Worm (Caenorhabditis elegans) whole organism, L3 larva: ENCODE measurements around the gene sec-61.B.
A peak's percentile ranks its signal among the peaks of the same experiment; 100 is the strongest.

Experiments
- R02D3.7 ChIP-seq: fragments of 150-350 bp; optimal IDR thresholded peaks from 2 replicates; lab custom pipeline; 2014; ENCODE audit warnings: missing biosample characterization, missing genetic modification characterization
- ZK546.5 ChIP-seq: sonication (generic microtip); optimal IDR thresholded peaks from 2 replicates; lab custom pipeline; 2017; ENCODE audit warnings: missing biosample characterization, missing genetic modification characterization
- ceh-16 ChIP-seq: sonication (generic microtip); optimal IDR thresholded peaks from 2 replicates; lab custom pipeline; 2017; ENCODE audit warnings: missing biosample characterization, missing genetic modification characterization
- ceh-28 ChIP-seq: fragments of 150-350 bp; optimal IDR thresholded peaks from 2 replicates; lab custom pipeline; 2014; ENCODE audit warnings: missing biosample characterization, missing genetic modification reagents, missing genetic modification characterization
- ceh-82 ChIP-seq: fragments of 150-350 bp; optimal IDR thresholded peaks from 2 replicates; lab custom pipeline; 2014; ENCODE audit warnings: missing biosample characterization, missing genetic modification characterization
- ceh-9 ChIP-seq: sonication (generic microtip); optimal IDR thresholded peaks from 2 replicates; lab custom pipeline; 2018; ENCODE audit warnings: missing biosample characterization, missing genetic modification characterization
- egl-27 ChIP-seq: sonication (generic microtip); optimal IDR thresholded peaks from 4 replicates; lab custom pipeline; 2017; ENCODE audit warnings: missing biosample characterization, missing genetic modification reagents, missing genetic modification characterization
- egl-5 ChIP-seq: fragments of 150-350 bp; optimal IDR thresholded peaks from 2 replicates; lab custom pipeline; 2017; ENCODE audit warnings: missing biosample characterization, missing genetic modification reagents, missing genetic modification characterization, inconsistent platforms
- eor-1 ChIP-seq, 2 experiments: fragments of 150-350 bp; optimal IDR thresholded peaks; 2 replicates each; lab custom pipeline; 2014 to 2018; ENCODE audit warnings: missing biosample characterization in 2 of 2, missing genetic modification characterization in 2 of 2
- fkh-10 ChIP-seq: sonication (generic microtip); optimal IDR thresholded peaks from 2 replicates; lab custom pipeline; 2017; ENCODE audit warnings: missing biosample characterization, missing genetic modification reagents, missing genetic modification characterization
- fkh-2 ChIP-seq: fragments of 150-350 bp; optimal IDR thresholded peaks from 2 replicates; lab custom pipeline; 2014; ENCODE audit warnings: missing biosample characterization, missing genetic modification reagents, missing genetic modification characterization
- fos-1 ChIP-seq: fragments of 150-350 bp; optimal IDR thresholded peaks from 2 replicates; lab custom pipeline; 2014; ENCODE audit warnings: missing biosample characterization, missing genetic modification characterization
- hmg-11 ChIP-seq: sonication (generic microtip); optimal IDR thresholded peaks from 2 replicates; lab custom pipeline; 2016; ENCODE audit warnings: missing genetic modification characterization, missing compliant biosample characterization
- jun-1 ChIP-seq: fragments of 150-350 bp; optimal IDR thresholded peaks from 2 replicates; lab custom pipeline; 2014; ENCODE audit warnings: missing biosample characterization, missing genetic modification reagents, missing genetic modification characterization
- lin-15B ChIP-seq: fragments of 150-350 bp; optimal IDR thresholded peaks from 2 replicates; lab custom pipeline; 2014; ENCODE audit warnings: missing biosample characterization, missing genetic modification characterization
- lin-39 ChIP-seq: fragments of 150-350 bp; optimal IDR thresholded peaks from 2 replicates; lab custom pipeline; 2018; ENCODE audit warnings: missing biosample characterization, missing genetic modification reagents, missing genetic modification characterization
- lsy-12 ChIP-seq: sonication (generic microtip); optimal IDR thresholded peaks from 2 replicates; lab custom pipeline; 2016; ENCODE audit warnings: mild to moderate bottlenecking, missing genetic modification characterization, missing compliant biosample characterization
- mdl-1 ChIP-seq: fragments of 150-350 bp; optimal IDR thresholded peaks from 2 replicates; lab custom pipeline; 2014; ENCODE audit warnings: missing biosample characterization, missing genetic modification characterization
- mml-1 ChIP-seq: fragments of 150-350 bp; sonication (generic microtip); optimal IDR thresholded peaks from 3 replicates; lab custom pipeline; 2014; ENCODE audit warnings: missing biosample characterization, missing genetic modification characterization
- nhr-12 ChIP-seq: fragments of 150-350 bp; optimal IDR thresholded peaks from 2 replicates; lab custom pipeline; 2014; ENCODE audit warnings: missing biosample characterization, missing genetic modification characterization
- nhr-23 ChIP-seq: fragments of 150-350 bp; optimal IDR thresholded peaks from 2 replicates; lab custom pipeline; 2014; ENCODE audit warnings: missing biosample characterization, missing genetic modification reagents, missing genetic modification characterization
- nhr-237 ChIP-seq: fragments of 150-350 bp; optimal IDR thresholded peaks from 2 replicates; lab custom pipeline; 2014; ENCODE audit warnings: missing biosample characterization, missing genetic modification characterization
- nhr-25 ChIP-seq: sonication (generic microtip); optimal IDR thresholded peaks from 2 replicates; lab custom pipeline; 2017; ENCODE audit warnings: missing biosample characterization, missing genetic modification characterization
- nhr-28 ChIP-seq: fragments of 150-350 bp; optimal IDR thresholded peaks from 2 replicates; lab custom pipeline; 2014; ENCODE audit warnings: missing biosample characterization, missing genetic modification characterization
- nhr-67 ChIP-seq: fragments of 150-350 bp; optimal IDR thresholded peaks from 2 replicates; lab custom pipeline; 2014; ENCODE audit warnings: missing biosample characterization, missing genetic modification characterization
- nhr-77 ChIP-seq: fragments of 150-350 bp; optimal IDR thresholded peaks from 2 replicates; lab custom pipeline; 2014; ENCODE audit warnings: missing biosample characterization, missing genetic modification characterization
- pha-4 ChIP-seq: fragments of 150-350 bp; optimal IDR thresholded peaks from 2 replicates; lab custom pipeline; 2014; ENCODE audit warnings: missing biosample characterization, missing genetic modification reagents, missing genetic modification characterization
- pqm-1 ChIP-seq: fragments of 150-350 bp; optimal IDR thresholded peaks from 2 replicates; lab custom pipeline; 2017; ENCODE audit warnings: missing biosample characterization, missing genetic modification characterization, inconsistent platforms
- sea-2 ChIP-seq: fragments of 150-350 bp; sonication (generic microtip); optimal IDR thresholded peaks from 4 replicates; lab custom pipeline; 2014; ENCODE audit warnings: missing biosample characterization, missing genetic modification reagents, missing genetic modification characterization
- skn-1 ChIP-seq: fragments of 150-350 bp; optimal IDR thresholded peaks from 2 replicates; lab custom pipeline; 2014; ENCODE audit warnings: missing biosample characterization, missing genetic modification characterization
- zag-1 ChIP-seq: fragments of 150-350 bp; optimal IDR thresholded peaks from 2 replicates; lab custom pipeline; 2014; ENCODE audit warnings: missing biosample characterization, missing genetic modification characterization

sec-61.B gene

ce11 chrIV:2399420-2399819 lies 10.9 kb upstream of the sec-61.B start, which contains the start of gene Y38F2AR.10:
Y38F2AR.10 (minus strand) TSS chrIV:2399520.
- TF ChIP-seq ceh-28 (tag; lab: Kevin White, UChicago), result peak; percentile 76
- no peak for TF ChIP-seq nhr-77

DNA sequence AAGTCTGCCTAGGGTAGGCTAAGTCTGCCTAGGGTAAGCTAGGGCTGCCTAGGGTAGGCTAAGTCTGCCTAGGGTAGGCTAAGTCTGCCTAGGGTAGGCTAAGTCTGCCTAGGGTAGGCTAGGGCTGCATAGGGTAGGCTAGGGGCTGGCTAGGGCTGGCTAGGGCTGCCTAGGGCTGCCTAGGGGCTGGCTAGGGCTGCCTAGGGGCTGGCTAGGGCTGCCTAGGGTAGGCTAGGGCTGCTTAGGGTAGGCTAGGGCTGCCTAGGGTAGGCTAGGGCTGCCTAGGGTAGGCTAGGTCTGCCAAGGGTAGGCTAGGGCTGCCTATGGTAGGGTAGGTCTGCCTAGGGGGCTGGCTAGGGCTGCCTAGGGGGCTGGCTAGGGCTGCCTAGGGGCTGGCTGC lies 9.8 kb upstream of the sec-61.B start:
- TF ChIP-seq fos-1 (tag; lab: Kevin White, UChicago) (no peak), R02D3.7 (tag; lab: Kevin White, UChicago) (no peak), nhr-28 (no peak), nhr-77 (no peak), fkh-10 (no peak), egl-5 (tag; lab: Kevin White, UChicago) (no peak), ceh-82 (tag; lab: Kevin White, UChicago) (no peak), lin-15B (tag; lab: Kevin White, UChicago) (no peak), pha-4 (tag; lab: Kevin White, UChicago) (no peak), lin-39 (no peak), hmg-11 (no peak), mdl-1 (tag; lab: Kevin White, UChicago) (no peak), ceh-16 (tag; lab: Kevin White, UChicago) (no peak)

DNA sequence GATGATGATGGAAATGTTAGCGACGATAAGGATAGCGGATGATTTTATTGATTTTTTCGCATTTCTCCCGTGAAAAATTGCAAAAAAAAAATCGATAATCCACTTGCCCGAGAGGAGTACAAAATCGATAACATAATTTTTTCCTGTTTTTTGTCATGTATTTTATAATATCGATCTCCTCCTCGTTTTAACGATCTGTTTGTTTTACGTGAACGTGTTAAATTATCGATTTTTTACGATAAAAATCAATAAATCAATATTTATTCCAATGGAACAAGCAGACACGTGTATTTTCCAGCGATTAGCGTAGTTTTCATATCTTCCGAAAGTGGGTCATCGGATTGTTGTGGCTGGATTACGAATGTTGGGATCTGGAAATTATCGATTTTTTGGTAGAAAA lies 7.5 kb upstream of the sec-61.B start:
- no peak for TF ChIP-seq mdl-1 (tag; lab: Kevin White, UChicago)
- TF ChIP-seq pha-4 (tag; lab: Kevin White, UChicago), result no peak
- no peak for TF ChIP-seq pqm-1 (tag; lab: Kevin White, UChicago)
- no peak for TF ChIP-seq fkh-10
- TF ChIP-seq ceh-28 (tag; lab: Kevin White, UChicago), result peak; percentile 96
- TF ChIP-seq fos-1 (tag; lab: Kevin White, UChicago), result no peak

DNA sequence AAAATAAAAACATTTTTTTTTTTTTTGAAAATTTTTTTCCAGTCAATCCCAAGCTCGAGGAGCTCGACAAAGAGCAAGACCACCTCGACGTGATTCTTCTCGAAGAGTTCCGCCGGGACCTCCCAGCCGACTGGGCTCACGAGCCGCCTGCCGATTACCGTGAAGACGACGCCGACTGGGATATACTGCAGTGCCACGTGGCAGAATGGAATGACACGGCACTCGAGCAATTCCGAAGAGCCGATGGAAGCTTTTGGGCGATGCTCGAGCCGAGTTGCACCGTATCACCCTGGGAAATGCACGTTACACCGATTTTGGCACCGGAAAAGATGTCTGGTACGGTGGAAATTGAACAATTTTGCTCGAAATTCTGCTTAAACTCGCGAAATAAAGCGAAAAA lies 4.5 kb upstream of the sec-61.B start:
- no peak for TF ChIP-seq jun-1 (tag; lab: Kevin White, UChicago)
- no peak for TF ChIP-seq nhr-12 (tag; lab: Kevin White, UChicago)
- TF ChIP-seq ceh-9, result no peak
- TF ChIP-seq pqm-1 (tag; lab: Kevin White, UChicago), result no peak
- TF ChIP-seq fkh-2, result no peak
- no peak for TF ChIP-seq egl-27 (tag; lab: Kevin White, UChicago)
- TF ChIP-seq ZK546.5 (tag; lab: Kevin White, UChicago), result no peak
- TF ChIP-seq mml-1 (tag; lab: Kevin White, UChicago), result no peak
- TF ChIP-seq nhr-67, result no peak
- no peak for TF ChIP-seq nhr-23 (tag; lab: Kevin White, UChicago)
- TF ChIP-seq nhr-25 (tag; lab: Kevin White, UChicago), result no peak
- TF ChIP-seq eor-1 (tag; optimal IDR thresholded peaks at IDR 0.05; lab: Kevin White, UChicago), result no peak
- TF ChIP-seq nhr-77, result no peak
- no peak for TF ChIP-seq ceh-28 (tag; lab: Kevin White, UChicago)
- TF ChIP-seq ceh-82 (tag; lab: Kevin White, UChicago), result no peak

DNA sequence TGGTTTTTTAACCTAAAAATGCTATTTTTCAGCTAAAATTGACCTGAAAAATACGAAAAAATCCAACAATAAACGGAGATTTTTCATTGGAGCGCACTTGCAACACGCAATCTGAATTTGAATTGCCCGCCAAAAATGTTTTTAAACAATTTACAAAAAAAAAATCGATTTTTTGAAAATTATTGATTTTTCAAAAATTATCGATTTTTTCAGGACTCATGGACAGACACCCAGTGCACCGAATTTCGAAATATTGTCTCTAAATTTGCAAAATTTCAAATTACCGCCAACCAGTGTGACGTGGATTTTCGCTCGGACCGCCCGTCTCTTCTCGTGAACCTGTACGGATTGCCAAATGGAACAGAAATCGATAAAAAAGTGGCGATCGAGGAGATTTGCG lies 3.3 kb upstream of the sec-61.B start:
- TF ChIP-seq hmg-11, result no peak
- peak; percentile 86 for TF ChIP-seq ceh-28 (tag; lab: Kevin White, UChicago)
- TF ChIP-seq, all 47 proteins: peak for 1

DNA sequence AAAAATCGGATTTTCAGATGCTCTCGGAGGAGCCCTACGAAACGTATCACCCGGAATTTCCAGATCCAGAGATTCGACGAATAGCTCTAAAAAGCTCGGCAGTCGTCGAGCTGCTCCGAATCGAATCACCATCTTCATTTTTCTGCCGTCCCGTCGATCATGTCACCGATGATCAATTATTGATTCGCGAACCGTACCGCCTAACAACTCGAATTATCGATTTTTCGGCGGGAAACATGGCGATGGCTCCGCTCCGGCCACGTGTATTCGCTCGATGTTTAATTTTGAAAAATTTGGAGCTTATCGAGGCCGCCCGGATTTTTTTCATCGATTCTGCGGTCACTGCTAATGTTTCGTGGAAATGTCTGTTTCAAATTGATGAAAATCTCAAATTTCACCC lies 2.3 kb upstream of the sec-61.B start, which contains the start of gene eri-5:
Gene eri-5 (plus strand): TSS at position 18 of the 400 bp plus-strand sequence.
- TF ChIP-seq zag-1 (no peak), egl-27 (tag; lab: Kevin White, UChicago) (no peak), egl-5 (tag; lab: Kevin White, UChicago) (no peak), pqm-1 (tag; lab: Kevin White, UChicago) (no peak), hmg-11 (no peak), sea-2 (GFP tag; lab: Kevin White, UChicago) (no peak), ZK546.5 (tag; lab: Kevin White, UChicago) (no peak), nhr-237 (tag; lab: Kevin White, UChicago) (no peak), nhr-12 (tag; lab: Kevin White, UChicago) (no peak), lsy-12 (tag; lab: Kevin White, UChicago) (no peak), lin-39 (no peak), nhr-23 (tag; lab: Kevin White, UChicago) (no peak), skn-1 (tag; lab: Kevin White, UChicago) (no peak)
